Fruit fly (Drosophila melanogaster) whole organism, adult: ENCODE results near the gene CG32485.

Experiments used
- CG11617 ChIP-seq: fragments of 200-800 bp; sonication (Bioruptor generic); optimal IDR thresholded peaks from 2 replicates; lab custom pipeline; 2017; ENCODE audit warnings: mild to moderate bottlenecking, missing biosample characterization, missing genetic modification reagents, missing genetic modification characterization
- CG12768 ChIP-seq: fragments of 200-800 bp; sonication (Bioruptor generic); optimal IDR thresholded peaks from 2 replicates; lab custom pipeline; 2017; ENCODE audit warnings: missing biosample characterization, missing genetic modification characterization, mild to moderate bottlenecking, moderate library complexity, missing genetic modification reagents
- CG14711 ChIP-seq: fragments of 200-800 bp; sonication (Bioruptor generic); optimal IDR thresholded peaks from 2 replicates; lab custom pipeline; 2018; ENCODE audit warnings: missing biosample characterization, mild to moderate bottlenecking, missing genetic modification characterization, moderate library complexity
- CG1620 ChIP-seq: fragments of 200-800 bp; sonication (Bioruptor generic); optimal IDR thresholded peaks from 2 replicates; lab custom pipeline; 2016; ENCODE audit warnings: missing biosample characterization, missing genetic modification characterization
- CG33017 ChIP-seq: fragments of 200-800 bp; sonication (Bioruptor generic); optimal IDR thresholded peaks from 2 replicates; lab custom pipeline; 2018; ENCODE audit warnings: missing biosample characterization, mild to moderate bottlenecking, missing genetic modification characterization, moderate library complexity
- CG5204 ChIP-seq: fragments of 200-800 bp; sonication (Bioruptor generic); optimal IDR thresholded peaks from 2 replicates; lab custom pipeline; 2016; ENCODE audit warnings: missing biosample characterization, missing genetic modification characterization
- CG7045 ChIP-seq: fragments of 200-800 bp; sonication (Bioruptor generic); optimal IDR thresholded peaks from 2 replicates; lab custom pipeline; 2017; ENCODE audit warnings: missing biosample characterization, mild to moderate bottlenecking, missing genetic modification characterization
- CG7101 ChIP-seq: fragments of 200-800 bp; sonication (Bioruptor generic); optimal IDR thresholded peaks from 2 replicates; lab custom pipeline; 2018; ENCODE audit warnings: missing biosample characterization, mild to moderate bottlenecking, missing genetic modification characterization, moderate library complexity
- Clk ChIP-seq: fragments of 200-800 bp; sonication (Bioruptor generic); optimal IDR thresholded peaks from 2 replicates; lab custom pipeline; 2017; ENCODE audit warnings: missing biosample characterization, missing genetic modification characterization
- Crg-1 ChIP-seq: fragments of 200-800 bp; sonication (Bioruptor generic); optimal IDR thresholded peaks from 2 replicates; lab custom pipeline; 2016; ENCODE audit warnings: missing biosample characterization, missing genetic modification characterization
- Hr96 ChIP-seq: fragments of 200-800 bp; sonication (Bioruptor generic); optimal IDR thresholded peaks from 2 replicates; lab custom pipeline; 2016; ENCODE audit warnings: missing biosample characterization, missing genetic modification characterization
- Mnt ChIP-seq: fragments of 200-800 bp; sonication (Bioruptor generic); optimal IDR thresholded peaks from 2 replicates; lab custom pipeline; 2016; ENCODE audit warnings: missing biosample characterization, mild to moderate bottlenecking, missing genetic modification characterization
- bab1 ChIP-seq: fragments of 200-800 bp; sonication (Bioruptor generic); optimal IDR thresholded peaks from 3 replicates; lab custom pipeline; 2019; ENCODE audit warnings: missing biosample characterization, mild to moderate bottlenecking, missing genetic modification characterization, moderate library complexity
- cic ChIP-seq: fragments of 200-800 bp; sonication (Bioruptor generic); optimal IDR thresholded peaks from 2 replicates; lab custom pipeline; 2017; ENCODE audit warnings: missing biosample characterization, mild to moderate bottlenecking, missing genetic modification characterization, moderate library complexity
- cnc ChIP-seq, 2 experiments: fragments of >200 bp; optimal IDR thresholded peaks; 2 replicates each; lab custom pipeline; 2017
- kay ChIP-seq: fragments of 200-800 bp; sonication (Bioruptor generic); peaks from one replicate; lab custom pipeline; 2016; ENCODE audit warnings: missing biosample characterization, missing genetic modification characterization, borderline replicate concordance
- ovo ChIP-seq: fragments of 200-800 bp; sonication (Bioruptor generic); optimal IDR thresholded peaks from 2 replicates; lab custom pipeline; 2016; ENCODE audit warnings: missing biosample characterization, missing genetic modification characterization
- pad ChIP-seq: fragments of 200-800 bp; sonication (Bioruptor generic); optimal IDR thresholded peaks from 3 replicates; lab custom pipeline; 2017; ENCODE audit warnings: missing biosample characterization, missing genetic modification characterization, mild to moderate bottlenecking, moderate library complexity, missing genetic modification reagents
- tj ChIP-seq: fragments of 200-800 bp; sonication (Bioruptor generic); optimal IDR thresholded peaks from 3 replicates; lab custom pipeline; 2017; ENCODE audit warnings: missing biosample characterization, mild to moderate bottlenecking, missing genetic modification characterization, moderate library complexity
- toe ChIP-seq: fragments of 200-800 bp; sonication (Bioruptor generic); optimal IDR thresholded peaks from 2 replicates; lab custom pipeline; 2016; ENCODE audit warnings: missing biosample characterization, missing genetic modification characterization

The CG32485 gene

DNA sequence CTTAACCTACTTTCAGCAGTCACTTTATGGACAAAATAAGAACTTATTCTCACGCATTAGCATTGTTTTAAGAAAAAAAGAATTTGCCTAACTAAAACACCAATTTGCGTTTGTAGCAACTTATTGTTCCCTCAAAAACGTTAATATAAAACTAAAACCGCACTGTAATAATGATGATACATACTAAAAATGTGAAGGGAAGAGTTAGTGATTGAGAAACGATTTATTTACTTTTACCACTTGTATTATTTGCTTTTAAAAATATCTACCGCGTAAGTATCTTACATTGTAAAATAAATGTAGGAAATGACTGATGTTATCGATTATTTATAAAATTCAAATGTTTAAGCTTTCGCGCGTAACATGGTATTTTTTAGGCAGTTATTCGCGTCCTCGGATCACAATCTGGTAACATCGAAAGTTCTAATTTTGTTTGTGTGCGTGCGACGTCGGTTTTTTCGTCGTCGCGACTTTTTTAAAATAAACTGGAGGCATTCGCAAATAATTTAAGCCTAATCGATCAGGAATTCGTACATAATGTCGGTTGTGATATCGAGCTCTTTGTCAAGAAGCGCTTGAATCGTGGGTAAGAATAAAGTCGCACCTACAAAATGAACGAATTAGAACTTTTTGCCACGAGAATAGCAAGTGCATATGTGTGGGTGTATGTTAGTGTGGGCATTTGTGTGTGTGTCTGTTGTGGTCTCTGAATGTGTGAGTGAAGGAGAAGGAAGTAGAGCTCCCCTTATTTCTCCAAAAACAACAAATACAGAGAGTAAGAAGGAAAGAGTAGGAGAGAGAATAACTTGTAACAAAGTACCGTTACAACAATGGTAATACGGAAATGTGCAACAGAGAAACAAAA is 15.1 kb upstream of the CG32485 start, which contains the start of gene CG2162:
Gene CG2162, plus strand, starts transcription at position 418 of the 865 bp plus-strand sequence.
- TF ChIP-seq Hr96 (GFP tag; lab: Kevin White, UChicago) = no peak
- no peak for TF ChIP-seq bab1
- no peak for TF ChIP-seq toe (GFP tag; lab: Kevin White, UChicago)
- TF ChIP-seq CG14711 (tag; lab: Kevin White, UChicago) = no peak
- TF ChIP-seq CG33017 = no peak
- TF ChIP-seq CG7045 (GFP tag; lab: Kevin White, UChicago) = no peak
- no peak for TF ChIP-seq CG5204 (GFP tag; lab: Kevin White, UChicago)
- peak; percentile 100 for TF ChIP-seq pad (GFP tag; lab: Kevin White, UChicago)
- no peak for TF ChIP-seq CG11617
- TF ChIP-seq ovo (GFP tag; lab: Kevin White, UChicago) = peak; percentile 70
- no peak for TF ChIP-seq CG1620 (GFP tag; lab: Kevin White, UChicago)
- TF ChIP-seq CG12768 (GFP tag; lab: Kevin White, UChicago) = peak; percentile 33
- TF ChIP-seq tj = peak; percentile 11
- peak; percentile 8 for TF ChIP-seq cic (GFP tag; lab: Kevin White, UChicago)
- no peak for TF ChIP-seq CG7101 (tag; lab: Kevin White, UChicago)
- TF ChIP-seq Mnt (GFP tag; lab: Kevin White, UChicago) = peak; percentile 55
- no peak for TF ChIP-seq Crg-1
- TF ChIP-seq kay (GFP tag; lab: Kevin White, UChicago) = peak; percentile 93
- no peak for TF ChIP-seq cnc (optimal IDR thresholded peaks at IDR 0.05; lab: Kevin White, UChicago)
- TF ChIP-seq Clk = no peak

dm6 chr3L:3035769-3036583 is 14.1 kb upstream of the CG32485 start:
- TF ChIP-seq CG1620 (GFP tag; lab: Kevin White, UChicago) (peak; percentile 41), CG5204 (GFP tag; lab: Kevin White, UChicago) (peak; percentile 80), CG7101 (tag; lab: Kevin White, UChicago) (peak; percentile 84), tj (peak; percentile 65), toe (GFP tag; lab: Kevin White, UChicago) (peak; percentile 83), Hr96 (GFP tag; lab: Kevin White, UChicago) (peak; percentile 76), CG11617 (peak; percentile 86), cic (GFP tag; lab: Kevin White, UChicago) (peak; percentile 42), kay (GFP tag; lab: Kevin White, UChicago) (no peak), Mnt (GFP tag; lab: Kevin White, UChicago) (peak; percentile 50), Crg-1 (peak; percentile 43), cnc (optimal IDR thresholded peaks at IDR 0.05; lab: Kevin White, UChicago) (no peak), CG33017 (peak; percentile 90), CG14711 (tag; lab: Kevin White, UChicago) (peak; percentile 79), CG12768 (GFP tag; lab: Kevin White, UChicago) (peak; percentile 87), bab1 (peak; percentile 77), ovo (GFP tag; lab: Kevin White, UChicago) (no peak), Clk (peak; percentile 27), CG7045 (GFP tag; lab: Kevin White, UChicago) (peak; percentile 90), pad (GFP tag; lab: Kevin White, UChicago) (no peak)

- TF ChIP-seq CG7101 (tag; lab: Kevin White, UChicago) (no peak), CG14711 (tag; lab: Kevin White, UChicago) (no peak), CG7045 (GFP tag; lab: Kevin White, UChicago) (no peak), Clk (no peak), CG12768 (GFP tag; lab: Kevin White, UChicago) (no peak), CG1620 (GFP tag; lab: Kevin White, UChicago) (no peak), CG11617 (no peak), ovo (GFP tag; lab: Kevin White, UChicago) (no peak), Hr96 (GFP tag; lab: Kevin White, UChicago) (no peak), tj (no peak), kay (GFP tag; lab: Kevin White, UChicago) (no peak), pad (GFP tag; lab: Kevin White, UChicago) (no peak)
Measured at dm6 chr3L:3036951-3037586, 13.1 kb upstream of the CG32485 start.

DNA sequence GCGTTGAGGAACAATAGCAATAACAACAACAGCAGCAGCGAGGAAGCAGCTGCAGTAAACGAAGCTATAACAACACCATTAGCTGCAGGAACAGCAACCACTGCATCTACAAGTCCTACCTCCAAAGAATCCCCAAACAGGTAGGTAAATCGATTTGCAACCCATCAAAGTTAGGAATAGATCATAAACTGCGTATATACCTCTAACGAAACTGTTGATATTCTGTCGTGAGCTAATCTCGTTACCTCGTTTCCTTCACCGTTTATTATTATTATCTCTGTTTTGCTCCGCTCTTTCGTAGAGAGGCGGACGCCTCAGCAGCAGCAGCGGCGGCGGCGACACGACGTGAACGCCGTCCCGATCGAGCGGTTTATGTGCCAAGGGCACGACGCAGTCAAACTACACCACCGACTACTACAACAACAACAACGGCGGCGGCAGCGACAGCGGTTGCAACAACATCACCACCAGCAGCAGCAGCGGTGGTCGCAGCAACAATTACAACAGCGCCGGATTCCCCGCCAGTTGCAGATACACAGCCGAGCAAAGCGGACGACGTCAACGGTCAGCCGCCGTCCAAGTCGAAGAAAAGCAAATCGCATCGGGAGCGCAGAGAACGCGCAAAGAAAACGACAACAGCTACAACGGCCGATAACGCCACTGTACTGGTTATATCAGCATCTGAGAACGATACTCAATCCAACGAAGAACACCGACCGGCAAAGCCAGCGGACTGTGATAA is 12.1 kb upstream of the CG32485 start:
- TF ChIP-seq kay (GFP tag; lab: Kevin White, UChicago) (peak; percentile 85), CG14711 (tag; lab: Kevin White, UChicago) (no peak), bab1 (peak; percentile 64), cnc (optimal IDR thresholded peaks at IDR 0.05; lab: Kevin White, UChicago) (no peak), Mnt (GFP tag; lab: Kevin White, UChicago) (peak; percentile 69), toe (GFP tag; lab: Kevin White, UChicago) (peak; percentile 20), tj (peak; percentile 64), CG11617 (peak; percentile 58), CG5204 (GFP tag; lab: Kevin White, UChicago) (peak; percentile 54), pad (GFP tag; lab: Kevin White, UChicago) (peak; percentile 34), Crg-1 (no peak), CG1620 (GFP tag; lab: Kevin White, UChicago) (no peak), CG7045 (GFP tag; lab: Kevin White, UChicago) (peak; percentile 49), CG12768 (GFP tag; lab: Kevin White, UChicago) (peak; percentile 74), ovo (GFP tag; lab: Kevin White, UChicago) (no peak), CG7101 (tag; lab: Kevin White, UChicago) (peak; percentile 49), Hr96 (GFP tag; lab: Kevin White, UChicago) (peak; percentile 40), CG33017 (peak; percentile 17), cic (GFP tag; lab: Kevin White, UChicago) (peak; percentile 93), Clk (peak; percentile 81)
